Fruit fly (Drosophila melanogaster): ENCODE data around the gene Orc2.

- TF ChIP-seq pan (optimal IDR thresholded peaks at IDR 0.05), result no peak
- TF ChIP-seq psq (optimal IDR thresholded peaks at IDR 0.05), result no peak
- TF ChIP-seq Dll (optimal IDR thresholded peaks at IDR 0.05), result no peak
- no peak for TF ChIP-seq usp (GFP tag; optimal IDR thresholded peaks at IDR 0.05)
- no peak for TF ChIP-seq EcR (GFP tag; optimal IDR thresholded peaks at IDR 0.05)
- no peak for TF ChIP-seq CG8478 (optimal IDR thresholded peaks at IDR 0.05)
These were observed 46.9 kb downstream of the Orc2 start for dm6 chr3R:14011629-14012028.

Measured in whole organism.